Fruit fly (Drosophila melanogaster): ENCODE data around the gene CG1637.

CG1637 gene

dm6 chrX:10877087-10877935 is at the start of gene CG1637 (continued):
- TF ChIP-seq dan (GFP tag; IDR thresholded peaks at IDR 0.05) (no peak), CG14014 (GFP tag; IDR thresholded peaks at IDR 0.05) (no peak), Mes4 (GFP tag; optimal IDR thresholded peaks at IDR 0.05) (no peak), fd3F (GFP tag; optimal IDR thresholded peaks at IDR 0.05) (no peak), CG12744 (GFP tag; optimal IDR thresholded peaks at IDR 0.05) (no peak), Ssrp (tag; optimal IDR thresholded peaks at IDR 0.05) (no peak), CG6272 (GFP tag; IDR thresholded peaks at IDR 0.05) (no peak), hbn (GFP tag; IDR thresholded peaks at IDR 0.05; ENCODE audit: partially characterized antibody) (peak; percentile 64), jumu (GFP tag; optimal IDR thresholded peaks at IDR 0.05) (no peak), CG32532 (GFP tag; IDR thresholded peaks at IDR 0.05) (no peak), Drgx (GFP tag; IDR thresholded peaks at IDR 0.05) (peak; percentile 61), CG7372 (GFP tag; IDR thresholded peaks at IDR 0.05) (no peak), CG17829 (tag; optimal IDR thresholded peaks at IDR 0.05) (no peak), ems (GFP tag; optimal IDR thresholded peaks at IDR 0.05) (no peak), CG34224 (GFP tag; IDR thresholded peaks at IDR 0.05; ENCODE audit: partially characterized antibody) (peak; percentile 54), dpn (GFP tag; optimal IDR thresholded peaks at IDR 0.05) (no peak), CG11398 (GFP tag; optimal IDR thresholded peaks at IDR 0.05) (no peak), Elba2 (GFP tag; optimal IDR thresholded peaks at IDR 0.05) (no peak), CG8388 (GFP tag; optimal IDR thresholded peaks at IDR 0.05) (no peak), CG42726 (GFP tag; IDR thresholded peaks at IDR 0.05; ENCODE audit: partially characterized antibody) (peak; percentile 51; the same call in 1 of the 2 replicates), CG9797 (GFP tag; optimal IDR thresholded peaks at IDR 0.05) (peak; percentile 75), z (GFP tag; IDR thresholded peaks at IDR 0.05) (no peak), Side (GFP tag; optimal IDR thresholded peaks at IDR 0.05) (no peak), Optix (GFP tag; IDR thresholded peaks at IDR 0.05) (no peak), ATbp (GFP tag; optimal IDR thresholded peaks at IDR 0.05) (no peak), D19A (tag; optimal IDR thresholded peaks at IDR 0.05) (no peak), grau (tag; optimal IDR thresholded peaks at IDR 0.05) (no peak), Spps (tag; optimal IDR thresholded peaks at IDR 0.05) (no peak), seq (GFP tag; IDR thresholded peaks at IDR 0.05) (no peak), pita (GFP tag; optimal IDR thresholded peaks at IDR 0.05) (no peak), Blimp-1 (GFP tag; optimal IDR thresholded peaks at IDR 0.05) (no peak), CG32772 (GFP tag; IDR thresholded peaks at IDR 0.05) (no peak), eve (GFP tag; optimal IDR thresholded peaks at IDR 0.05) (no peak), Dll (GFP tag; IDR thresholded peaks at IDR 0.05; ENCODE audit: partially characterized antibody) (peak; percentile 72), trh (GFP tag; optimal IDR thresholded peaks at IDR 0.05) (no peak), tgo (GFP tag; IDR thresholded peaks at IDR 0.05) (no peak), CG11456 (GFP tag; IDR thresholded peaks at IDR 0.05) (no peak), HLH4C (GFP tag; IDR thresholded peaks at IDR 0.05; ENCODE audit: partially characterized antibody) (peak; percentile 64), CG43689 (GFP tag; IDR thresholded peaks at IDR 0.05) (no peak), CG33213 (GFP tag; optimal IDR thresholded peaks at IDR 0.05) (no peak), BEAF-32 (GFP tag; optimal IDR thresholded peaks at IDR 0.05) (peak; percentile 75), BtbVII (GFP tag; optimal IDR thresholded peaks at IDR 0.05) (no peak), Aef1 (GFP tag; IDR thresholded peaks at IDR 0.05) (peak; percentile 46), Asciz (GFP tag; optimal IDR thresholded peaks at IDR 0.05) (no peak), NfI (GFP tag; optimal IDR thresholded peaks at IDR 0.05) (no peak), bigmax (GFP tag; optimal IDR thresholded peaks at IDR 0.05) (no peak), sr (GFP tag; IDR thresholded peaks at IDR 0.05) (no peak), pho (GFP tag; optimal IDR thresholded peaks at IDR 0.05) (no peak), tup (GFP tag; optimal IDR thresholded peaks at IDR 0.05) (no peak)

Data from whole organism, embryonic.